Worm (Caenorhabditis elegans) whole organism, early embryonic: ENCODE measurements around the gene unc-64.

Source experiments
- F13C5.2 ChIP-seq: sonication (generic microtip); optimal IDR thresholded peaks from 2 replicates; lab custom pipeline; 2017; ENCODE audit warnings: mild to moderate bottlenecking, missing genetic modification characterization, inconsistent platforms, missing compliant biosample characterization
- aly-1 ChIP-seq: sonication (generic microtip); optimal IDR thresholded peaks from 2 replicates; lab custom pipeline; 2016; ENCODE audit warnings: missing genetic modification characterization, missing compliant biosample characterization
- ama-1 ChIP-seq: fragments of 150-350 bp; optimal IDR thresholded peaks from 2 replicates; lab custom pipeline; 2014
- ceh-13 ChIP-seq: fragments of 200-800 bp; sonication (Bioruptor generic); optimal IDR thresholded peaks from 2 replicates; lab custom pipeline; 2018; ENCODE audit warnings: mild to moderate bottlenecking, missing genetic modification characterization, missing compliant biosample characterization
- ceh-36 ChIP-seq: sonication (generic microtip); optimal IDR thresholded peaks from 2 replicates; lab custom pipeline; 2016; ENCODE audit warnings: missing genetic modification characterization, inconsistent platforms, missing compliant biosample characterization
- flt-1 ChIP-seq: fragments of 200-800 bp; sonication (Bioruptor generic); IDR thresholded peaks from 2 replicates; pipeline ENCODE4 v1.3.6; 2022; ENCODE audit warnings: missing genetic modification characterization, missing compliant biosample characterization
- hmg-4 ChIP-seq: fragments of 200-800 bp; sonication (Bioruptor generic); optimal IDR thresholded peaks from 2 replicates; lab custom pipeline; 2018; ENCODE audit warnings: mild to moderate bottlenecking, missing genetic modification characterization, missing compliant biosample characterization
- pes-1 ChIP-seq: fragments of 200-800 bp; sonication (Bioruptor generic); IDR thresholded peaks from 2 replicates; pipeline ENCODE4 v1.3.6; 2022; ENCODE audit warnings: missing genetic modification reagents, missing genetic modification characterization, missing compliant biosample characterization
- scrt-1 ChIP-seq: fragments of 200-800 bp; sonication (Bioruptor generic); IDR thresholded peaks from 2 replicates; pipeline ENCODE4 v1.3.6; 2022; ENCODE audit warnings: missing genetic modification characterization, missing compliant biosample characterization
- sea-1 ChIP-seq: fragments of 200-800 bp; sonication (Bioruptor generic); conservative IDR thresholded peaks from 2 replicates; pipeline ENCODE4 v1.3.6; 2022; ENCODE audit warnings: missing genetic modification characterization, missing compliant biosample characterization
- tbx-37 ChIP-seq: fragments of 200-800 bp; sonication (Bioruptor generic); conservative IDR thresholded peaks from 2 replicates; pipeline ENCODE4 v1.3.6; 2022; ENCODE audit warnings: missing genetic modification reagents, missing genetic modification characterization, missing compliant biosample characterization

ce11 chrIII:13260344-13260743, 16.7 kb upstream of the unc-64 start:
- TF ChIP-seq ceh-36 (no peak), tbx-37 (GFP tag; lab: Robert Waterston, UW) (no peak), scrt-1 (GFP tag; lab: Robert Waterston, UW) (no peak), F13C5.2 (tag; lab: Kevin White, UChicago) (no peak), sea-1 (GFP tag; lab: Robert Waterston, UW) (no peak), ama-1 (lab: Kevin White, UChicago) (no peak), flt-1 (no peak), ceh-13 (GFP tag; lab: Kevin White, UChicago) (no peak), aly-1 (no peak), pes-1 (GFP tag; lab: Robert Waterston, UW) (no peak), hmg-4 (no peak)
